Worm (Caenorhabditis elegans) whole organism, L1 larva: ENCODE results near the gene abt-4.
A peak's percentile ranks its signal among the peaks of the same experiment; 100 is the strongest.

Experiments
- F16B12.6 ChIP-seq: fragments of 150-350 bp; optimal IDR thresholded peaks from 2 replicates; lab custom pipeline; 2014; ENCODE audit warnings: missing biosample characterization, missing genetic modification characterization
- aha-1 ChIP-seq: fragments of 150-350 bp; optimal IDR thresholded peaks from 2 replicates; lab custom pipeline; 2014; ENCODE audit warnings: missing biosample characterization, missing genetic modification characterization
- alr-1 ChIP-seq: fragments of 200-800 bp; sonication (Bioruptor generic); optimal IDR thresholded peaks from 2 replicates; lab custom pipeline; 2018; ENCODE audit warnings: borderline replicate concordance, mild to moderate bottlenecking, missing genetic modification characterization, missing compliant biosample characterization
- blmp-1 ChIP-seq: fragments of 150-350 bp; optimal IDR thresholded peaks from 2 replicates; lab custom pipeline; 2014; ENCODE audit warnings: missing biosample characterization, missing genetic modification characterization
- ceh-63 ChIP-seq: fragments of 200-800 bp; sonication (Bioruptor generic); optimal IDR thresholded peaks from 2 replicates; lab custom pipeline; 2018; ENCODE audit warnings: mild to moderate bottlenecking, missing genetic modification characterization, missing compliant biosample characterization
- ceh-8 ChIP-seq: fragments of 200-800 bp; sonication (Bioruptor generic); optimal IDR thresholded peaks from 2 replicates; lab custom pipeline; 2018; ENCODE audit warnings: mild to moderate bottlenecking, missing genetic modification characterization, moderate library complexity, missing compliant biosample characterization
- ceh-82 ChIP-seq, 3 experiments: fragments of 150-350 bp in 1 of 3; sonication (generic microtip) in 2 of 3; optimal IDR thresholded peaks; 2 replicates each; lab custom pipeline; 2014 to 2017; ENCODE audit warnings: missing biosample characterization in 3 of 3, missing genetic modification characterization in 3 of 3
- ceh-88 ChIP-seq: fragments of 200-800 bp; sonication (Bioruptor generic); IDR thresholded peaks from 2 replicates; pipeline ENCODE4 v1.3.6; 2022; ENCODE audit warnings: missing genetic modification characterization, missing compliant biosample characterization
- ceh-90 ChIP-seq: sonication (generic microtip); optimal IDR thresholded peaks from 2 replicates; lab custom pipeline; 2016; ENCODE audit warnings: missing genetic modification characterization, missing compliant biosample characterization
- ces-1 ChIP-seq: fragments of 150-350 bp; optimal IDR thresholded peaks from 2 replicates; lab custom pipeline; 2014; ENCODE audit warnings: missing biosample characterization, missing genetic modification reagents, missing genetic modification characterization
- dpl-1 ChIP-seq, 3 experiments: fragments of 150-350 bp in 2 of 3; sonication (generic microtip) in 1 of 3; optimal IDR thresholded peaks; 2 replicates each; lab custom pipeline; 2014 to 2017; ENCODE audit warnings: missing biosample characterization in 3 of 3, missing genetic modification characterization in 3 of 3, missing genetic modification reagents in 3 of 3
- dsc-1 ChIP-seq: sonication (generic microtip); optimal IDR thresholded peaks from 2 replicates; lab custom pipeline; 2016; ENCODE audit warnings: mild to moderate bottlenecking, missing genetic modification characterization, missing compliant biosample characterization
- efl-1 ChIP-seq, 4 experiments: fragments of 150-350 bp; optimal IDR thresholded peaks in 3 of 4; peaks in 1 of 4; 1 replicate in 1 of 4; 2 replicates in 3 of 4; lab custom pipeline; 2014; ENCODE audit warnings: missing biosample characterization in 2 of 4, missing genetic modification characterization in 2 of 4, missing genetic modification reagents in 2 of 4
- efl-3 ChIP-seq: fragments of 200-800 bp; sonication (Bioruptor generic); optimal IDR thresholded peaks from 2 replicates; lab custom pipeline; 2018; ENCODE audit warnings: mild to moderate bottlenecking, missing genetic modification characterization, missing compliant biosample characterization
- egl-13 ChIP-seq: sonication (generic microtip); optimal IDR thresholded peaks from 2 replicates; lab custom pipeline; 2016; ENCODE audit warnings: missing genotype, missing genetic modification reagents, missing genetic modification characterization, missing compliant biosample characterization
- egl-27 ChIP-seq, 2 experiments: fragments of 150-350 bp in 1 of 2; sonication (generic microtip); optimal IDR thresholded peaks; 3 replicates each; lab custom pipeline; 2017 to 2018; ENCODE audit warnings: missing biosample characterization in 2 of 2, missing genetic modification characterization in 2 of 2, missing genetic modification reagents in 2 of 2
- elt-3 ChIP-seq, 6 experiments: fragments of 150-350 bp in 1 of 6; sonication (generic microtip); optimal IDR thresholded peaks; 2 replicates each; lab custom pipeline; 2017 to 2018; ENCODE audit warnings: missing biosample characterization in 6 of 6, missing genetic modification characterization in 6 of 6, inconsistent platforms in 1 of 6
- fkh-10 ChIP-seq: sonication (generic microtip); optimal IDR thresholded peaks from 2 replicates; lab custom pipeline; 2017; ENCODE audit warnings: missing biosample characterization, missing genetic modification reagents, missing genetic modification characterization
- fkh-4 ChIP-seq: sonication (generic microtip); optimal IDR thresholded peaks from 2 replicates; lab custom pipeline; 2016; ENCODE audit warnings: missing compliant biosample characterization, missing genetic modification characterization, borderline replicate concordance
- fkh-8 ChIP-seq: sonication (generic microtip); optimal IDR thresholded peaks from 2 replicates; lab custom pipeline; 2016; ENCODE audit warnings: mild to moderate bottlenecking, missing genetic modification characterization, missing compliant biosample characterization
- fos-1 ChIP-seq: fragments of 150-350 bp; optimal IDR thresholded peaks from 2 replicates; lab custom pipeline; 2014; ENCODE audit warnings: missing biosample characterization, missing genetic modification characterization
- hlh-4 ChIP-seq: sonication (generic microtip); optimal IDR thresholded peaks from 2 replicates; lab custom pipeline; 2016; ENCODE audit warnings: mild to moderate bottlenecking, missing genetic modification characterization, missing compliant biosample characterization
- irx-1 ChIP-seq: sonication (generic microtip); optimal IDR thresholded peaks from 2 replicates; lab custom pipeline; 2016; ENCODE audit warnings: missing genetic modification characterization, missing compliant biosample characterization
- isw-1 ChIP-seq: fragments of 200-800 bp; sonication (Bioruptor generic); IDR thresholded peaks from 2 replicates; pipeline ENCODE4 v1.3.6; 2022; ENCODE audit warnings: missing genetic modification characterization, missing compliant biosample characterization
- lsy-2 ChIP-seq, 2 experiments: fragments of 150-350 bp; optimal IDR thresholded peaks; 2 replicates each; lab custom pipeline; 2014; ENCODE audit warnings: missing biosample characterization in 2 of 2, missing genetic modification characterization in 2 of 2
- mef-2 ChIP-seq: fragments of 150-350 bp; optimal IDR thresholded peaks from 2 replicates; lab custom pipeline; 2014; ENCODE audit warnings: missing biosample characterization, missing genetic modification characterization
- nhr-11 ChIP-seq: fragments of 150-350 bp; optimal IDR thresholded peaks from 2 replicates; lab custom pipeline; 2014; ENCODE audit warnings: missing biosample characterization, missing genetic modification characterization
- nhr-20 ChIP-seq: sonication (generic microtip); optimal IDR thresholded peaks from 2 replicates; lab custom pipeline; 2016; ENCODE audit warnings: mild to moderate bottlenecking, missing genetic modification characterization, missing compliant biosample characterization
- nhr-47 ChIP-seq: sonication (generic microtip); optimal IDR thresholded peaks from 2 replicates; lab custom pipeline; 2016; ENCODE audit warnings: mild to moderate bottlenecking, missing genetic modification characterization, moderate library complexity, missing compliant biosample characterization
- nhr-77 ChIP-seq: fragments of 150-350 bp; optimal IDR thresholded peaks from 2 replicates; lab custom pipeline; 2014; ENCODE audit warnings: missing biosample characterization, missing genetic modification characterization
- nhr-84 ChIP-seq: sonication (generic microtip); optimal IDR thresholded peaks from 2 replicates; lab custom pipeline; 2017; ENCODE audit warnings: missing biosample characterization, missing genetic modification characterization
- nhr-85 ChIP-seq: sonication (generic microtip); peaks from one replicate; lab custom pipeline; 2016; ENCODE audit warnings: missing genetic modification characterization, inconsistent platforms, missing compliant biosample characterization
- pqm-1 ChIP-seq: sonication (generic microtip); optimal IDR thresholded peaks from 3 replicates; lab custom pipeline; 2017; ENCODE audit warnings: missing biosample characterization, missing genetic modification characterization
- snu-23 ChIP-seq: sonication (generic microtip); optimal IDR thresholded peaks from 2 replicates; lab custom pipeline; 2016; ENCODE audit warnings: missing genetic modification characterization, missing compliant biosample characterization
- swsn-7 ChIP-seq: sonication (generic microtip); optimal IDR thresholded peaks from 2 replicates; lab custom pipeline; 2016; ENCODE audit warnings: missing genetic modification characterization, missing compliant biosample characterization
- unc-30 ChIP-seq: sonication (generic microtip); optimal IDR thresholded peaks from 2 replicates; lab custom pipeline; 2017; ENCODE audit warnings: missing biosample characterization, missing genetic modification characterization
- unc-62 ChIP-seq: fragments of 150-350 bp; optimal IDR thresholded peaks from 2 replicates; lab custom pipeline; 2014; ENCODE audit warnings: missing biosample characterization, missing genetic modification reagents, missing genetic modification characterization
- unc-86 ChIP-seq: sonication (generic microtip); optimal IDR thresholded peaks from 2 replicates; lab custom pipeline; 2016; ENCODE audit warnings: missing genetic modification characterization, missing compliant biosample characterization
- vab-15 ChIP-seq: sonication (generic microtip); optimal IDR thresholded peaks from 2 replicates; lab custom pipeline; 2017; ENCODE audit warnings: missing genotype, mild to moderate bottlenecking, missing genetic modification characterization, missing compliant biosample characterization

abt-4 gene

DNA sequence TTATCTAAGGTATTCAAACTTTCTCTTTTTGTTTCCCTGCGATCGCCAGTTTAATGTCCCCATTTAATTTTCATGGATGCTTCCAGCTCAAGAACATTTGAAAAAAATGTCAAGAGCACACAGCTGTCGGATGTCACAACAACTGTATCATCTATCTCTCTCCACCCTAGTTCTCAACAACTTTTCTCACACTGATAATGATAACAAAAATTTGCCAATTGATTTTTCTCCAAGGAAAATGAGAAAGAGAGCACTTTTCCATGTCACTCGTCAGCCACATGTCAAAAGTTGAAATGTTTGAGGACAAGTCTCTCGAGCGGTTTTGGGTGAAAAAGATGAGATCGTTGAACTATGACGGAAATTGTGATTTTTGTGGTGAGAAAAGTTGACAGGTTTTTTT, 49.4 kb downstream of the abt-4 start (continued):
- TF ChIP-seq nhr-47 (tag; lab: Kevin White, UChicago) (no peak), ceh-8 (no peak), isw-1 (GFP tag; lab: Robert Waterston, UW) (no peak), fos-1 (no peak), ceh-88 (GFP tag; lab: Robert Waterston, UW) (no peak), vab-15 (tag; lab: Kevin White, UChicago) (no peak), unc-62 (GFP tag; lab: Kevin White, UChicago) (no peak), ceh-90 (tag; lab: Kevin White, UChicago) (no peak), ceh-82 (tag; optimal IDR thresholded peaks at IDR 0.05; lab: Kevin White, UChicago) (no peak), swsn-7 (tag; lab: Kevin White, UChicago) (no peak), pqm-1 (tag; lab: Kevin White, UChicago) (no peak), unc-30 (tag; lab: Kevin White, UChicago) (no peak), egl-13 (no peak), dsc-1 (tag; lab: Kevin White, UChicago) (no peak), alr-1 (no peak), efl-3 (GFP tag; lab: Kevin White, UChicago) (no peak), ces-1 (GFP tag; lab: Kevin White, UChicago) (no peak), efl-1 (optimal IDR thresholded peaks at IDR 0.05; lab: Kevin White, UChicago) (peak in 1 of 2 experiments; percentile 23), efl-1 (GFP tag; optimal IDR thresholded peaks at IDR 0.05 in 1 of 2; lab: Kevin White, UChicago) (peak in 1 of 2 experiments; percentile 46), fkh-10 (GFP tag; lab: Kevin White, UChicago) (no peak), lsy-2 (tag; optimal IDR thresholded peaks at IDR 0.05; lab: Kevin White, UChicago) (peak; percentile 39 to 62), nhr-85 (tag; lab: Kevin White, UChicago) (no peak), unc-86 (tag; lab: Kevin White, UChicago) (no peak), dpl-1 (GFP tag; optimal IDR thresholded peaks at IDR 0.05; lab: Kevin White, UChicago) (no peak), F16B12.6 (tag; lab: Kevin White, UChicago) (no peak), blmp-1 (tag; lab: Kevin White, UChicago) (no peak), hlh-4 (no peak), fkh-4 (no peak), egl-27 (tag; optimal IDR thresholded peaks at IDR 0.05; lab: Kevin White, UChicago) (no peak), elt-3 (tag; optimal IDR thresholded peaks at IDR 0.05; lab: Kevin White, UChicago) (no peak), nhr-11 (no peak), nhr-77 (tag; lab: Kevin White, UChicago) (no peak), snu-23 (GFP tag; lab: Kevin White, UChicago) (peak; percentile 28), nhr-84 (tag; lab: Kevin White, UChicago) (no peak), ceh-63 (GFP tag; lab: Kevin White, UChicago) (no peak), irx-1 (tag; lab: Kevin White, UChicago) (no peak), mef-2 (tag; lab: Kevin White, UChicago) (no peak), aha-1 (tag; lab: Kevin White, UChicago) (no peak), fkh-8 (tag; lab: Kevin White, UChicago) (no peak), nhr-20 (tag; lab: Kevin White, UChicago) (no peak)
- TF ChIP-seq, all 84 proteins: peak for 10
